Fruit fly (Drosophila melanogaster) whole organism: ENCODE results near the gene Dnah3.

ENCODE experiments used
- CG8478 ChIP-seq: fragments of >200 bp; optimal IDR thresholded peaks from 2 replicates; lab custom pipeline; 2018; ENCODE audit warnings: inconsistent platforms
- Dll ChIP-seq: fragments of >200 bp; optimal IDR thresholded peaks from 2 replicates; lab custom pipeline; 2017
- EcR ChIP-seq, 2 experiments: fragments of >200 bp; optimal IDR thresholded peaks; 2 replicates each; lab custom pipeline; 2017; ENCODE audit warnings: missing biosample characterization in 2 of 2, missing genetic modification characterization in 2 of 2, missing genetic modification reagents in 2 of 2
- pan ChIP-seq: fragments of >200 bp; optimal IDR thresholded peaks from 2 replicates; lab custom pipeline; 2017

dm6 chr3L:4848066-4848465 is 13.0 kb upstream of the Dnah3 start:
- TF ChIP-seq Dll (no peak), pan (lab: Kevin White, UChicago) (no peak), CG8478 (no peak), EcR (GFP tag; optimal IDR thresholded peaks at IDR 0.05; lab: Kevin White, UChicago) (no peak)
